Fruit fly (Drosophila melanogaster): ENCODE results near the gene CG14968.
A peak's percentile ranks its signal among the peaks of the same experiment; 100 is the strongest.

The CG14968 gene

dm6 chr3L:3334784-3335183, 31.9 kb upstream of the CG14968 start, which contains the start of gene CG14969 (continued):
- TF ChIP-seq insv (GFP tag; optimal IDR thresholded peaks at IDR 0.05) (peak in 1 of 2 experiments; percentile 0), Lpt (GFP tag; optimal IDR thresholded peaks at IDR 0.05) (no peak), ATbp (GFP tag; optimal IDR thresholded peaks at IDR 0.05) (no peak), slbo (GFP tag; IDR thresholded peaks at IDR 0.05) (peak; percentile 25; the same call in 1 of the 2 replicates), CG10267 (tag; optimal IDR thresholded peaks at IDR 0.05) (peak; percentile 9), CG2712 (tag; optimal IDR thresholded peaks at IDR 0.05) (peak; percentile 15), unc-4 (GFP tag; IDR thresholded peaks at IDR 0.05; ENCODE audit: partially characterized antibody) (peak; percentile 56), CG1529 (GFP tag; optimal IDR thresholded peaks at IDR 0.05) (no peak), CG9797 (GFP tag; optimal IDR thresholded peaks at IDR 0.05) (peak; percentile 10), Mes4 (GFP tag; optimal IDR thresholded peaks at IDR 0.05) (no peak), Rfx (GFP tag; IDR thresholded peaks at IDR 0.05) (peak; percentile 46), gem (tag; optimal IDR thresholded peaks at IDR 0.05) (no peak), CG15479 (GFP tag; optimal IDR thresholded peaks at IDR 0.05) (no peak), lola (GFP tag; optimal IDR thresholded peaks at IDR 0.05) (no peak), Hand (GFP tag; optimal IDR thresholded peaks at IDR 0.05) (no peak), toy (GFP tag; IDR thresholded peaks at IDR 0.05) (no peak), MESR4 (GFP tag; optimal IDR thresholded peaks at IDR 0.05) (peak; percentile 28), Dp (GFP tag; optimal IDR thresholded peaks at IDR 0.05) (peak; percentile 94), shn (GFP tag; optimal IDR thresholded peaks at IDR 0.05) (no peak), CHES-1-like (GFP tag; optimal IDR thresholded peaks at IDR 0.05) (no peak), sim (GFP tag; IDR thresholded peaks at IDR 0.05) (no peak), usp (GFP tag; optimal IDR thresholded peaks at IDR 0.05) (no peak), CG10959 (GFP tag; IDR thresholded peaks at IDR 0.05) (no peak), stwl (tag; optimal IDR thresholded peaks at IDR 0.05) (peak; percentile 50), CG6254 (GFP tag; optimal IDR thresholded peaks at IDR 0.05) (no peak), CG12744 (GFP tag; optimal IDR thresholded peaks at IDR 0.05) (no peak), CG5953 (GFP tag; IDR thresholded peaks at IDR 0.05) (no peak), CG7372 (GFP tag; IDR thresholded peaks at IDR 0.05) (no peak), nau (GFP tag; optimal IDR thresholded peaks at IDR 0.05) (no peak), CG12104 (GFP tag; optimal IDR thresholded peaks at IDR 0.05) (no peak), CG2116 (GFP tag; optimal IDR thresholded peaks at IDR 0.05) (peak; percentile 95), her (GFP tag; optimal IDR thresholded peaks at IDR 0.05) (peak; percentile 3), eve (GFP tag; optimal IDR thresholded peaks at IDR 0.05) (no peak), CG9817 (tag; optimal IDR thresholded peaks at IDR 0.05) (no peak), CG30020 (tag; optimal IDR thresholded peaks at IDR 0.05) (peak; percentile 28), sna (GFP tag; IDR thresholded peaks at IDR 0.05; ENCODE audit: partially characterized antibody) (no peak), aop (GFP tag; IDR thresholded peaks at IDR 0.05) (no peak), amos (GFP tag; IDR thresholded peaks at IDR 0.05; ENCODE audit: partially characterized antibody) (peak; percentile 50; the same call in 1 of the 2 replicates), Opbp (GFP tag; IDR thresholded peaks at IDR 0.05; ENCODE audit: partially characterized antibody) (peak; percentile 64; the same call in 1 of the 3 replicates), al (GFP tag; IDR thresholded peaks at IDR 0.05) (no peak), Ravus (GFP tag; IDR thresholded peaks at IDR 0.05) (no peak), Hr78 (GFP tag; optimal IDR thresholded peaks at IDR 0.05) (no peak), Xrp1 (GFP tag; IDR thresholded peaks at IDR 0.05) (no peak), Hey (tag; optimal IDR thresholded peaks at IDR 0.05) (no peak), CG4820 (GFP tag; optimal IDR thresholded peaks at IDR 0.05) (no peak), Optix (GFP tag; IDR thresholded peaks at IDR 0.05) (no peak), Ssrp (tag; optimal IDR thresholded peaks at IDR 0.05) (no peak), CG18476 (GFP tag; optimal IDR thresholded peaks at IDR 0.05) (no peak), tio (GFP tag; optimal IDR thresholded peaks at IDR 0.05) (no peak), dysf (GFP tag; IDR thresholded peaks at IDR 0.05) (no peak), fd64A (GFP tag; optimal IDR thresholded peaks at IDR 0.05) (no peak)

Data from whole organism, embryonic.